Fruit fly (Drosophila melanogaster) Kc167 (cell line): Measurements from ENCODE around the gene CG14932.

Experiments used
- Sin3A ChIP-seq: fragments of >200 bp; optimal IDR thresholded peaks from 2 replicates; lab custom pipeline; 2018; ENCODE audit warnings: missing external identifiers
- h ChIP-seq: fragments of >200 bp; optimal IDR thresholded peaks from 3 replicates; lab custom pipeline; 2018; ENCODE audit warnings: missing external identifiers
- insv ChIP-seq: fragments of >200 bp; optimal IDR thresholded peaks from 3 replicates; lab custom pipeline; 2018; ENCODE audit warnings: missing external identifiers
- psq ChIP-seq: fragments of >200 bp; optimal IDR thresholded peaks from 2 replicates; lab custom pipeline; 2017; ENCODE audit warnings: missing external identifiers
- ttk ChIP-seq: sonication (Bioruptor generic); optimal IDR thresholded peaks from 2 replicates; lab custom pipeline; 2017; ENCODE audit warnings: missing external identifiers

- TF ChIP-seq insv (no peak), ttk (lab: Kevin White, UChicago) (no peak), psq (lab: Kevin White, UChicago) (no peak), Sin3A (lab: Kevin White, UChicago) (no peak), h (no peak)
Observed at dm6 chr2L:11753922-11754321, 35.8 kb upstream of the CG14932 start, which contains the start of gene CG42471.
